Fruit fly (Drosophila melanogaster) whole organism, prepupa: ENCODE data around the gene mwh.

Source experiments
- CG15336 ChIP-seq: fragments of 200-800 bp; sonication (Bioruptor generic); IDR thresholded peaks from 2 replicates; pipeline ENCODE4 v1.3.6; 2022; ENCODE audit warnings: missing biosample characterization, missing genetic modification characterization
- CG6276 ChIP-seq: fragments of 200-800 bp; sonication (Bioruptor generic); optimal IDR thresholded peaks from 2 replicates; lab custom pipeline; 2017; ENCODE audit warnings: missing biosample characterization, mild to moderate bottlenecking, missing genetic modification characterization
- dsx ChIP-seq: fragments of 200-800 bp; optimal IDR thresholded peaks from 3 replicates; lab custom pipeline; 2019; ENCODE audit warnings: missing biosample characterization, mild to moderate bottlenecking, missing genetic modification characterization, moderate library complexity; ENCODE audit not compliant: poor library complexity, severe bottlenecking

DNA sequence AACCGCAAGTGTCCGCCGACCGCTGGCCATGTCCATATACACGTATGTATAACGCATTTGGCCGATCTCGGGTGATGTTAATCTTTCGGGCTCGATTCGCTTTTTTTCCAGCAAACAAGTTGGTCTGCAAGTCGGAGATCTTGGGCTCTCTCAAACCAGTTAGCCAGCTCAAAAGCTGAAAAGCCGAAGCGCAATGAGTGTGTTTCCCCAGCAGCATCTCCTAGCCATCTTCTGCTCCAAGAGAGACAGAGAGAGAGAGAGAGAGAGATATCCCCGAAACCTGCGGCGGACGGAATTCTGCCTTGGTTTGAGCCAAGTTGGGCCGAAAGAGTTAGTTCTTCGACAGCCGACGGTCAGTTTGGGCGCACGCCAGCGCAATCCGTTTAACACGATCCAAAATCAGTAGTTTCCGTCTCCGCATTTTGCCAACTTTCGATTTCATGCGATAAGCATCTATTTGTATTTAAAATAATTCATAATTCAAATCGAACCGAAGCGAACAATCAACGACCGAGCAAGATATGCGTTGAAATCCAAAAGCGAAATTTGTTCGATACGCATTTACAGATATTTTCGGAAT is 64.9 kb downstream of the mwh start:
- TF ChIP-seq CG6276 (GFP tag; lab: Kevin White, UChicago): no peak
- no peak for TF ChIP-seq dsx
- TF ChIP-seq CG15336 (GFP tag; lab: Robert Waterston, UW): peak; percentile 14; the same call in 1 of the 2 replicates
